Worm (Caenorhabditis elegans) whole organism, L1 larva: ENCODE measurements around the gene sek-3.

ENCODE experiments used
- C04F5.9 ChIP-seq: sonication (generic microtip); optimal IDR thresholded peaks from 2 replicates; lab custom pipeline; 2016; ENCODE audit warnings: missing genetic modification characterization, missing compliant biosample characterization
- C16A3.4 ChIP-seq: fragments of 150-350 bp; optimal IDR thresholded peaks from 2 replicates; lab custom pipeline; 2014; ENCODE audit warnings: missing biosample characterization, missing genetic modification characterization
- C34B4.2 ChIP-seq: sonication (generic microtip); optimal IDR thresholded peaks from 2 replicates; lab custom pipeline; 2017; ENCODE audit warnings: mild to moderate bottlenecking, missing genetic modification characterization, missing compliant biosample characterization
- alr-1 ChIP-seq: fragments of 200-800 bp; sonication (Bioruptor generic); optimal IDR thresholded peaks from 2 replicates; lab custom pipeline; 2018; ENCODE audit warnings: borderline replicate concordance, mild to moderate bottlenecking, missing genetic modification characterization, missing compliant biosample characterization
- aly-2 ChIP-seq: fragments of 150-350 bp; optimal IDR thresholded peaks from 2 replicates; lab custom pipeline; 2014; ENCODE audit warnings: missing biosample characterization, missing genetic modification characterization
- ama-1 ChIP-seq: fragments of 150-350 bp; optimal IDR thresholded peaks from 2 replicates; lab custom pipeline; 2014
- blmp-1 ChIP-seq: fragments of 150-350 bp; optimal IDR thresholded peaks from 2 replicates; lab custom pipeline; 2014; ENCODE audit warnings: missing biosample characterization, missing genetic modification characterization
- ceh-82 ChIP-seq, 3 experiments: fragments of 150-350 bp in 1 of 3; sonication (generic microtip) in 2 of 3; optimal IDR thresholded peaks; 2 replicates each; lab custom pipeline; 2014 to 2017; ENCODE audit warnings: missing biosample characterization in 3 of 3, missing genetic modification characterization in 3 of 3
- ces-1 ChIP-seq: fragments of 150-350 bp; optimal IDR thresholded peaks from 2 replicates; lab custom pipeline; 2014; ENCODE audit warnings: missing biosample characterization, missing genetic modification reagents, missing genetic modification characterization
- dpl-1 ChIP-seq, 3 experiments: fragments of 150-350 bp in 2 of 3; sonication (generic microtip) in 1 of 3; optimal IDR thresholded peaks; 2 replicates each; lab custom pipeline; 2014 to 2017; ENCODE audit warnings: missing biosample characterization in 3 of 3, missing genetic modification characterization in 3 of 3, missing genetic modification reagents in 3 of 3
- efl-1 ChIP-seq, 4 experiments: fragments of 150-350 bp; optimal IDR thresholded peaks in 3 of 4; peaks in 1 of 4; 1 replicate in 1 of 4; 2 replicates in 3 of 4; lab custom pipeline; 2014; ENCODE audit warnings: missing biosample characterization in 2 of 4, missing genetic modification characterization in 2 of 4, missing genetic modification reagents in 2 of 4
- elt-2 ChIP-seq: sonication (generic microtip); optimal IDR thresholded peaks from 2 replicates; lab custom pipeline; 2016; ENCODE audit warnings: missing genetic modification characterization, mild to moderate bottlenecking, inconsistent platforms, missing compliant biosample characterization, missing genetic modification reagents
- elt-3 ChIP-seq, 6 experiments: fragments of 150-350 bp in 1 of 6; sonication (generic microtip); optimal IDR thresholded peaks; 2 replicates each; lab custom pipeline; 2017 to 2018; ENCODE audit warnings: missing biosample characterization in 6 of 6, missing genetic modification characterization in 6 of 6, inconsistent platforms in 1 of 6
- fkh-4 ChIP-seq: sonication (generic microtip); optimal IDR thresholded peaks from 2 replicates; lab custom pipeline; 2016; ENCODE audit warnings: missing compliant biosample characterization, missing genetic modification characterization, borderline replicate concordance
- fos-1 ChIP-seq: fragments of 150-350 bp; optimal IDR thresholded peaks from 2 replicates; lab custom pipeline; 2014; ENCODE audit warnings: missing biosample characterization, missing genetic modification characterization
- hlh-4 ChIP-seq: sonication (generic microtip); optimal IDR thresholded peaks from 2 replicates; lab custom pipeline; 2016; ENCODE audit warnings: mild to moderate bottlenecking, missing genetic modification characterization, missing compliant biosample characterization
- hpl-2 ChIP-seq: fragments of 150-350 bp; optimal IDR thresholded peaks from 2 replicates; lab custom pipeline; 2014; ENCODE audit warnings: missing biosample characterization, missing genetic modification reagents, missing genetic modification characterization
- jun-1 ChIP-seq: fragments of 150-350 bp; optimal IDR thresholded peaks from 2 replicates; lab custom pipeline; 2014; ENCODE audit warnings: missing biosample characterization, missing genetic modification reagents, missing genetic modification characterization
- lin-13 ChIP-seq: fragments of 150-350 bp; optimal IDR thresholded peaks from 2 replicates; lab custom pipeline; 2014; ENCODE audit warnings: missing biosample characterization, missing genetic modification reagents, missing genetic modification characterization
- lin-14 ChIP-seq: fragments of 200-800 bp; sonication (Bioruptor generic); optimal IDR thresholded peaks from 2 replicates; lab custom pipeline; 2018; ENCODE audit warnings: mild to moderate bottlenecking, missing genetic modification characterization, moderate library complexity, missing compliant biosample characterization
- lin-15B ChIP-seq: fragments of 150-350 bp; sonication (generic microtip); optimal IDR thresholded peaks from 3 replicates; lab custom pipeline; 2014; ENCODE audit warnings: missing biosample characterization, missing genetic modification characterization
- lin-35 ChIP-seq, 2 experiments: fragments of 150-350 bp; optimal IDR thresholded peaks; 2 replicates each; lab custom pipeline; 2014; ENCODE audit warnings: missing biosample characterization in 2 of 2, missing genetic modification characterization in 2 of 2, missing genetic modification reagents in 2 of 2
- lsy-2 ChIP-seq, 2 experiments: fragments of 150-350 bp; optimal IDR thresholded peaks; 2 replicates each; lab custom pipeline; 2014; ENCODE audit warnings: missing biosample characterization in 2 of 2, missing genetic modification characterization in 2 of 2
- mdl-1 ChIP-seq, 2 experiments: fragments of 150-350 bp; optimal IDR thresholded peaks; 2 replicates each; lab custom pipeline; 2014 to 2017; ENCODE audit warnings: missing biosample characterization in 2 of 2, missing genetic modification characterization in 2 of 2, inconsistent platforms in 1 of 2
- mef-2 ChIP-seq: fragments of 150-350 bp; optimal IDR thresholded peaks from 2 replicates; lab custom pipeline; 2014; ENCODE audit warnings: missing biosample characterization, missing genetic modification characterization
- mep-1 ChIP-seq: fragments of 150-350 bp; optimal IDR thresholded peaks from 2 replicates; lab custom pipeline; 2014; ENCODE audit warnings: missing biosample characterization, missing genetic modification characterization
- nhr-12 ChIP-seq: sonication (generic microtip); optimal IDR thresholded peaks from 2 replicates; lab custom pipeline; 2017; ENCODE audit warnings: missing biosample characterization, missing genetic modification characterization
- nhr-237 ChIP-seq: fragments of 150-350 bp; optimal IDR thresholded peaks from 2 replicates; lab custom pipeline; 2014; ENCODE audit warnings: missing biosample characterization, missing genetic modification characterization
- nhr-47 ChIP-seq: sonication (generic microtip); optimal IDR thresholded peaks from 2 replicates; lab custom pipeline; 2016; ENCODE audit warnings: mild to moderate bottlenecking, missing genetic modification characterization, moderate library complexity, missing compliant biosample characterization
- nhr-76 ChIP-seq: sonication (generic microtip); optimal IDR thresholded peaks from 2 replicates; lab custom pipeline; 2017; ENCODE audit warnings: missing biosample characterization, missing genetic modification characterization
- nhr-77 ChIP-seq: fragments of 150-350 bp; optimal IDR thresholded peaks from 2 replicates; lab custom pipeline; 2014; ENCODE audit warnings: missing biosample characterization, missing genetic modification characterization
- pag-3 ChIP-seq: sonication (generic microtip); optimal IDR thresholded peaks from 2 replicates; lab custom pipeline; 2017; ENCODE audit warnings: missing genetic modification characterization, mild to moderate bottlenecking, missing compliant biosample characterization, antibody characterized with exemption, borderline replicate concordance; ENCODE audit not compliant: insufficient read depth
- pqm-1 ChIP-seq: sonication (generic microtip); optimal IDR thresholded peaks from 3 replicates; lab custom pipeline; 2017; ENCODE audit warnings: missing biosample characterization, missing genetic modification characterization
- skn-1 ChIP-seq: fragments of 150-350 bp; optimal IDR thresholded peaks from 2 replicates; lab custom pipeline; 2014; ENCODE audit warnings: missing biosample characterization, missing genetic modification characterization
- snu-23 ChIP-seq: sonication (generic microtip); optimal IDR thresholded peaks from 2 replicates; lab custom pipeline; 2016; ENCODE audit warnings: missing genetic modification characterization, missing compliant biosample characterization
- sox-4 ChIP-seq: sonication (generic microtip); optimal IDR thresholded peaks from 2 replicates; lab custom pipeline; 2016; ENCODE audit warnings: missing genetic modification characterization, missing compliant biosample characterization
- swsn-7 ChIP-seq: sonication (generic microtip); optimal IDR thresholded peaks from 2 replicates; lab custom pipeline; 2016; ENCODE audit warnings: missing genetic modification characterization, missing compliant biosample characterization
- tbx-2 ChIP-seq: sonication (generic microtip); optimal IDR thresholded peaks from 2 replicates; lab custom pipeline; 2016; ENCODE audit warnings: missing genetic modification characterization, missing compliant biosample characterization
- tlp-1 ChIP-seq: fragments of 150-350 bp; optimal IDR thresholded peaks from 2 replicates; lab custom pipeline; 2014; ENCODE audit warnings: missing biosample characterization, missing genetic modification characterization
- unc-30 ChIP-seq: sonication (generic microtip); optimal IDR thresholded peaks from 2 replicates; lab custom pipeline; 2017; ENCODE audit warnings: missing biosample characterization, missing genetic modification characterization
- unc-98 ChIP-seq: fragments of 200-800 bp; sonication (Bioruptor generic); IDR thresholded peaks from 2 replicates; pipeline ENCODE4 v1.3.6; 2022; ENCODE audit warnings: missing genetic modification characterization, missing compliant biosample characterization
- vab-15 ChIP-seq: sonication (generic microtip); optimal IDR thresholded peaks from 2 replicates; lab custom pipeline; 2017; ENCODE audit warnings: missing genotype, mild to moderate bottlenecking, missing genetic modification characterization, missing compliant biosample characterization
- xbp-1 ChIP-seq: sonication (generic microtip); optimal IDR thresholded peaks from 2 replicates; lab custom pipeline; 2016; ENCODE audit warnings: missing genetic modification characterization, missing compliant biosample characterization
- ztf-11 ChIP-seq, 2 experiments: sonication (generic microtip); optimal IDR thresholded peaks; 2 replicates each; lab custom pipeline; 2016 to 2017; ENCODE audit warnings: missing genetic modification characterization in 2 of 2, missing biosample characterization in 1 of 2, missing compliant biosample characterization in 1 of 2

sek-3 gene

ce11 chrX:5009000-5009399 lies 8.7 kb upstream of the sek-3 start, which contains the start of gene hsd-3:
Gene hsd-3, plus strand, starts transcription at chrX:5009300.
- TF ChIP-seq nhr-77 (no peak), ztf-11 (tag; optimal IDR thresholded peaks at IDR 0.05; lab: Kevin White, UChicago) (no peak), snu-23 (GFP tag; lab: Kevin White, UChicago) (no peak), nhr-237 (tag; lab: Kevin White, UChicago) (no peak), nhr-47 (tag; lab: Kevin White, UChicago) (no peak), swsn-7 (tag; lab: Kevin White, UChicago) (no peak), mep-1 (no peak), tlp-1 (tag; lab: Kevin White, UChicago) (no peak), fkh-4 (tag; lab: Kevin White, UChicago) (no peak), vab-15 (tag; lab: Kevin White, UChicago) (no peak), aly-2 (tag; lab: Kevin White, UChicago) (no peak), lsy-2 (tag; optimal IDR thresholded peaks at IDR 0.05; lab: Kevin White, UChicago) (no peak), pag-3 (tag; lab: Kevin White, UChicago) (no peak), ama-1 (no peak), alr-1 (tag; lab: Kevin White, UChicago) (no peak), lin-13 (GFP tag; lab: Kevin White, UChicago) (no peak), sox-4 (no peak)
- TF ChIP-seq, all 84 proteins: peak for 0

ce11 chrX:5013826-5014225 lies 3.9 kb upstream of the sek-3 start, which contains the start of gene ZC449.7:
Gene ZC449.7, plus strand, starts transcription at chrX:5014074.
- TF ChIP-seq elt-2 (tag; lab: Kevin White, UChicago), result peak; percentile 39
- TF ChIP-seq ces-1 (GFP tag; lab: Kevin White, UChicago), result no peak

ce11 chrX:5015775-5016174 lies 1.9 kb upstream of the sek-3 start, which contains the start of gene ZC449.8:
Gene ZC449.8, plus strand, starts transcription at chrX:5016075.
- TF ChIP-seq lin-14 (GFP tag; lab: Kevin White, UChicago) (no peak), C34B4.2 (no peak), fos-1 (tag; lab: Kevin White, UChicago) (no peak), lin-15B (no peak)

- TF ChIP-seq nhr-12, result no peak
- TF ChIP-seq skn-1 (tag; lab: Kevin White, UChicago), result peak; percentile 46
- TF ChIP-seq sox-4, result no peak
- no peak for TF ChIP-seq mdl-1 (tag; optimal IDR thresholded peaks at IDR 0.05; lab: Kevin White, UChicago)
- no peak for TF ChIP-seq pqm-1 (tag; lab: Kevin White, UChicago)
- no peak for TF ChIP-seq tbx-2 (tag; lab: Kevin White, UChicago)
- no peak for TF ChIP-seq jun-1 (tag; lab: Kevin White, UChicago)
- TF ChIP-seq efl-1 (optimal IDR thresholded peaks at IDR 0.05; lab: Kevin White, UChicago), result peak in 1 of 2 experiments; percentile 44
- peak in 1 of 2 experiments; percentile 0 for TF ChIP-seq efl-1 (GFP tag; optimal IDR thresholded peaks at IDR 0.05 in 1 of 2; lab: Kevin White, UChicago)
- no peak for TF ChIP-seq ceh-82 (tag; optimal IDR thresholded peaks at IDR 0.05; lab: Kevin White, UChicago)
- TF ChIP-seq unc-98 (GFP tag; lab: Robert Waterston, UW), result no peak
- TF ChIP-seq aly-2 (tag; lab: Kevin White, UChicago), result no peak
- no peak for TF ChIP-seq unc-30 (tag; lab: Kevin White, UChicago)
- no peak for TF ChIP-seq lin-15B
- no peak for TF ChIP-seq nhr-47 (tag; lab: Kevin White, UChicago)
- TF ChIP-seq elt-3 (tag; optimal IDR thresholded peaks at IDR 0.05; lab: Kevin White, UChicago), result no peak
- TF ChIP-seq lin-35 (GFP tag; optimal IDR thresholded peaks at IDR 0.05; lab: Kevin White, UChicago), result peak in 1 of 2 experiments; percentile 49
- TF ChIP-seq mef-2 (tag; lab: Kevin White, UChicago), result no peak
- TF ChIP-seq C34B4.2, result no peak
- no peak for TF ChIP-seq nhr-76 (tag; lab: Kevin White, UChicago)
- TF ChIP-seq lsy-2 (tag; optimal IDR thresholded peaks at IDR 0.05; lab: Kevin White, UChicago), result peak in 1 of 2 experiments; percentile 45
- peak; percentile 16 for TF ChIP-seq elt-2 (tag; lab: Kevin White, UChicago)
- TF ChIP-seq C04F5.9 (tag; lab: Kevin White, UChicago), result no peak
- peak; percentile 18 for TF ChIP-seq swsn-7 (tag; lab: Kevin White, UChicago)
- peak; percentile 17 for TF ChIP-seq xbp-1 (tag; lab: Kevin White, UChicago)
- peak in 1 of 3 experiments; percentile 6 for TF ChIP-seq dpl-1 (GFP tag; optimal IDR thresholded peaks at IDR 0.05; lab: Kevin White, UChicago)
- no peak for TF ChIP-seq hlh-4 (tag; lab: Kevin White, UChicago)
- TF ChIP-seq snu-23 (GFP tag; lab: Kevin White, UChicago), result peak; percentile 47
- TF ChIP-seq blmp-1 (tag; lab: Kevin White, UChicago), result peak; percentile 30
- TF ChIP-seq C16A3.4, result peak; percentile 35
- no peak for TF ChIP-seq fkh-4 (tag; lab: Kevin White, UChicago)
- TF ChIP-seq hpl-2 (GFP tag; lab: Kevin White, UChicago), result peak; percentile 8
- TF ChIP-seq tlp-1 (tag; lab: Kevin White, UChicago), result no peak
Observed at ce11 chrX:5018062-5018653, 467 bp downstream of the sek-3 start.
